Worm (Caenorhabditis elegans) whole organism, L1 larva: ENCODE results near the gene gst-26.

Experiments
- C04F5.9 ChIP-seq: sonication (generic microtip); optimal IDR thresholded peaks from 2 replicates; lab custom pipeline; 2016; ENCODE audit warnings: missing genetic modification characterization, missing compliant biosample characterization
- C16A3.4 ChIP-seq: fragments of 150-350 bp; optimal IDR thresholded peaks from 2 replicates; lab custom pipeline; 2014; ENCODE audit warnings: missing biosample characterization, missing genetic modification characterization
- Y116A8C.19 ChIP-seq: sonication (generic microtip); optimal IDR thresholded peaks from 2 replicates; lab custom pipeline; 2016; ENCODE audit warnings: missing compliant biosample characterization, missing genetic modification characterization, borderline replicate concordance
- aha-1 ChIP-seq: fragments of 150-350 bp; optimal IDR thresholded peaks from 2 replicates; lab custom pipeline; 2014; ENCODE audit warnings: missing biosample characterization, missing genetic modification characterization
- ama-1 ChIP-seq: fragments of 150-350 bp; optimal IDR thresholded peaks from 2 replicates; lab custom pipeline; 2014
- blmp-1 ChIP-seq: fragments of 150-350 bp; optimal IDR thresholded peaks from 2 replicates; lab custom pipeline; 2014; ENCODE audit warnings: missing biosample characterization, missing genetic modification characterization
- ceh-63 ChIP-seq: fragments of 200-800 bp; sonication (Bioruptor generic); optimal IDR thresholded peaks from 2 replicates; lab custom pipeline; 2018; ENCODE audit warnings: mild to moderate bottlenecking, missing genetic modification characterization, missing compliant biosample characterization
- ceh-82 ChIP-seq, 3 experiments: fragments of 150-350 bp in 1 of 3; sonication (generic microtip) in 2 of 3; optimal IDR thresholded peaks; 2 replicates each; lab custom pipeline; 2014 to 2017; ENCODE audit warnings: missing biosample characterization in 3 of 3, missing genetic modification characterization in 3 of 3
- dpl-1 ChIP-seq, 3 experiments: fragments of 150-350 bp in 2 of 3; sonication (generic microtip) in 1 of 3; optimal IDR thresholded peaks; 2 replicates each; lab custom pipeline; 2014 to 2017; ENCODE audit warnings: missing biosample characterization in 3 of 3, missing genetic modification characterization in 3 of 3, missing genetic modification reagents in 3 of 3
- dsc-1 ChIP-seq: sonication (generic microtip); optimal IDR thresholded peaks from 2 replicates; lab custom pipeline; 2016; ENCODE audit warnings: mild to moderate bottlenecking, missing genetic modification characterization, missing compliant biosample characterization
- efl-3 ChIP-seq: fragments of 200-800 bp; sonication (Bioruptor generic); optimal IDR thresholded peaks from 2 replicates; lab custom pipeline; 2018; ENCODE audit warnings: mild to moderate bottlenecking, missing genetic modification characterization, missing compliant biosample characterization
- egl-13 ChIP-seq: sonication (generic microtip); optimal IDR thresholded peaks from 2 replicates; lab custom pipeline; 2016; ENCODE audit warnings: missing genotype, missing genetic modification reagents, missing genetic modification characterization, missing compliant biosample characterization
- egl-27 ChIP-seq, 2 experiments: fragments of 150-350 bp in 1 of 2; sonication (generic microtip); optimal IDR thresholded peaks; 3 replicates each; lab custom pipeline; 2017 to 2018; ENCODE audit warnings: missing biosample characterization in 2 of 2, missing genetic modification characterization in 2 of 2, missing genetic modification reagents in 2 of 2
- fkh-10 ChIP-seq: sonication (generic microtip); optimal IDR thresholded peaks from 2 replicates; lab custom pipeline; 2017; ENCODE audit warnings: missing biosample characterization, missing genetic modification reagents, missing genetic modification characterization
- fkh-4 ChIP-seq: sonication (generic microtip); optimal IDR thresholded peaks from 2 replicates; lab custom pipeline; 2016; ENCODE audit warnings: missing compliant biosample characterization, missing genetic modification characterization, borderline replicate concordance
- fos-1 ChIP-seq: fragments of 150-350 bp; optimal IDR thresholded peaks from 2 replicates; lab custom pipeline; 2014; ENCODE audit warnings: missing biosample characterization, missing genetic modification characterization
- hlh-17 ChIP-seq: fragments of 200-800 bp; sonication (Bioruptor generic); optimal IDR thresholded peaks from 2 replicates; lab custom pipeline; 2018; ENCODE audit warnings: missing genetic modification characterization, mild to moderate bottlenecking, missing compliant biosample characterization, moderate library complexity, borderline replicate concordance
- hlh-4 ChIP-seq: sonication (generic microtip); optimal IDR thresholded peaks from 2 replicates; lab custom pipeline; 2016; ENCODE audit warnings: mild to moderate bottlenecking, missing genetic modification characterization, missing compliant biosample characterization
- jun-1 ChIP-seq: fragments of 150-350 bp; optimal IDR thresholded peaks from 2 replicates; lab custom pipeline; 2014; ENCODE audit warnings: missing biosample characterization, missing genetic modification reagents, missing genetic modification characterization
- lin-14 ChIP-seq: fragments of 200-800 bp; sonication (Bioruptor generic); optimal IDR thresholded peaks from 2 replicates; lab custom pipeline; 2018; ENCODE audit warnings: mild to moderate bottlenecking, missing genetic modification characterization, moderate library complexity, missing compliant biosample characterization
- lin-15B ChIP-seq: fragments of 150-350 bp; sonication (generic microtip); optimal IDR thresholded peaks from 3 replicates; lab custom pipeline; 2014; ENCODE audit warnings: missing biosample characterization, missing genetic modification characterization
- lir-3 ChIP-seq: sonication (generic microtip); optimal IDR thresholded peaks from 2 replicates; lab custom pipeline; 2016; ENCODE audit warnings: mild to moderate bottlenecking, missing genetic modification characterization, moderate library complexity, missing compliant biosample characterization; ENCODE audit not compliant: poor library complexity
- lsy-2 ChIP-seq, 2 experiments: fragments of 150-350 bp; optimal IDR thresholded peaks; 2 replicates each; lab custom pipeline; 2014; ENCODE audit warnings: missing biosample characterization in 2 of 2, missing genetic modification characterization in 2 of 2
- mab-9 ChIP-seq: fragments of 200-800 bp; sonication (Bioruptor generic); IDR thresholded peaks from 2 replicates; pipeline ENCODE4 v1.3.6; 2022; ENCODE audit warnings: missing genetic modification reagents, missing genetic modification characterization, missing compliant biosample characterization
- mef-2 ChIP-seq: fragments of 150-350 bp; optimal IDR thresholded peaks from 2 replicates; lab custom pipeline; 2014; ENCODE audit warnings: missing biosample characterization, missing genetic modification characterization
- nhr-11 ChIP-seq: fragments of 150-350 bp; optimal IDR thresholded peaks from 2 replicates; lab custom pipeline; 2014; ENCODE audit warnings: missing biosample characterization, missing genetic modification characterization
- nhr-12 ChIP-seq: sonication (generic microtip); optimal IDR thresholded peaks from 2 replicates; lab custom pipeline; 2017; ENCODE audit warnings: missing biosample characterization, missing genetic modification characterization
- nhr-20 ChIP-seq: sonication (generic microtip); optimal IDR thresholded peaks from 2 replicates; lab custom pipeline; 2016; ENCODE audit warnings: mild to moderate bottlenecking, missing genetic modification characterization, missing compliant biosample characterization
- nhr-28 ChIP-seq: fragments of 150-350 bp; optimal IDR thresholded peaks from 2 replicates; lab custom pipeline; 2014; ENCODE audit warnings: missing biosample characterization, missing genetic modification characterization
- nhr-71 ChIP-seq: sonication (generic microtip); optimal IDR thresholded peaks from 2 replicates; lab custom pipeline; 2016; ENCODE audit warnings: mild to moderate bottlenecking, missing genetic modification characterization, moderate library complexity, missing compliant biosample characterization
- nhr-76 ChIP-seq: sonication (generic microtip); optimal IDR thresholded peaks from 2 replicates; lab custom pipeline; 2017; ENCODE audit warnings: missing biosample characterization, missing genetic modification characterization
- nhr-77 ChIP-seq: fragments of 150-350 bp; optimal IDR thresholded peaks from 2 replicates; lab custom pipeline; 2014; ENCODE audit warnings: missing biosample characterization, missing genetic modification characterization
- nhr-84 ChIP-seq: sonication (generic microtip); optimal IDR thresholded peaks from 2 replicates; lab custom pipeline; 2017; ENCODE audit warnings: missing biosample characterization, missing genetic modification characterization
- nhr-85 ChIP-seq: sonication (generic microtip); peaks from one replicate; lab custom pipeline; 2016; ENCODE audit warnings: missing genetic modification characterization, inconsistent platforms, missing compliant biosample characterization
- nhr-90 ChIP-seq: sonication (generic microtip); optimal IDR thresholded peaks from 2 replicates; lab custom pipeline; 2016; ENCODE audit warnings: mild to moderate bottlenecking, missing genetic modification characterization, missing compliant biosample characterization; ENCODE audit not compliant: poor library complexity
- pag-3 ChIP-seq: sonication (generic microtip); optimal IDR thresholded peaks from 2 replicates; lab custom pipeline; 2017; ENCODE audit warnings: missing genetic modification characterization, mild to moderate bottlenecking, missing compliant biosample characterization, antibody characterized with exemption, borderline replicate concordance; ENCODE audit not compliant: insufficient read depth
- snu-23 ChIP-seq: sonication (generic microtip); optimal IDR thresholded peaks from 2 replicates; lab custom pipeline; 2016; ENCODE audit warnings: missing genetic modification characterization, missing compliant biosample characterization
- sox-4 ChIP-seq: sonication (generic microtip); optimal IDR thresholded peaks from 2 replicates; lab custom pipeline; 2016; ENCODE audit warnings: missing genetic modification characterization, missing compliant biosample characterization
- tbx-2 ChIP-seq: sonication (generic microtip); optimal IDR thresholded peaks from 2 replicates; lab custom pipeline; 2016; ENCODE audit warnings: missing genetic modification characterization, missing compliant biosample characterization
- unc-130 ChIP-seq: fragments of 150-350 bp; optimal IDR thresholded peaks from 2 replicates; lab custom pipeline; 2017; ENCODE audit warnings: missing biosample characterization, missing genetic modification characterization, inconsistent platforms
- unc-30 ChIP-seq: sonication (generic microtip); optimal IDR thresholded peaks from 2 replicates; lab custom pipeline; 2017; ENCODE audit warnings: missing biosample characterization, missing genetic modification characterization
- unc-62 ChIP-seq: fragments of 150-350 bp; optimal IDR thresholded peaks from 2 replicates; lab custom pipeline; 2014; ENCODE audit warnings: missing biosample characterization, missing genetic modification reagents, missing genetic modification characterization
- unc-86 ChIP-seq: sonication (generic microtip); optimal IDR thresholded peaks from 2 replicates; lab custom pipeline; 2016; ENCODE audit warnings: missing genetic modification characterization, missing compliant biosample characterization
- vab-15 ChIP-seq: sonication (generic microtip); optimal IDR thresholded peaks from 2 replicates; lab custom pipeline; 2017; ENCODE audit warnings: missing genotype, mild to moderate bottlenecking, missing genetic modification characterization, missing compliant biosample characterization
- xbp-1 ChIP-seq: sonication (generic microtip); optimal IDR thresholded peaks from 2 replicates; lab custom pipeline; 2016; ENCODE audit warnings: missing genetic modification characterization, missing compliant biosample characterization
- ztf-11 ChIP-seq, 2 experiments: sonication (generic microtip); optimal IDR thresholded peaks; 2 replicates each; lab custom pipeline; 2016 to 2017; ENCODE audit warnings: missing genetic modification characterization in 2 of 2, missing biosample characterization in 1 of 2, missing compliant biosample characterization in 1 of 2
- ztf-4 ChIP-seq: fragments of 150-350 bp; optimal IDR thresholded peaks from 2 replicates; lab custom pipeline; 2014; ENCODE audit warnings: missing biosample characterization, missing genetic modification characterization

gst-26 gene

DNA sequence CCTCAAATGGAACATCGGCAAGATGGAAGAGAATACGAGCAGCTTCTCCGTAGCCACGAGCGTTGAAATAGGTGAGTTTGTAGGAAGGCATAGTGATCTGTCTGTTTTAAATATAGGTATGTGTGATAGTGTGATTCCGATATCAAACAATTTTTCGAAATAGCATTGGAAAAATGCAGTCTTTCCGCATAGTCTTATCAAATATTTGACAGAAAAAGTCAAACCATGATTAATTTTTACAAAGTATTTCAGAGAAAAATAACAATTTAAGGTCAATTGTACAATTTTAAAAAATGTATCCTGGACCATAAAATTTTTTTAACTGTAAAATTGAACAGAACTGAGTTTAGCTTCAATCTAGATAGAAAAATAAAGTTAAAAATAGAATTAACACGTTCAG lies at the start of gene gst-26:
TSS of gene gst-26 (minus strand) at position 101 of the 400 bp plus-strand sequence.
- no peak for TF ChIP-seq unc-130
- no peak for TF ChIP-seq unc-62 (GFP tag; lab: Kevin White, UChicago)
- TF ChIP-seq nhr-76: no peak
- TF ChIP-seq mef-2 (tag; lab: Kevin White, UChicago): no peak
- no peak for TF ChIP-seq egl-27 (tag; optimal IDR thresholded peaks at IDR 0.05; lab: Kevin White, UChicago)
- no peak for TF ChIP-seq efl-3
- no peak for TF ChIP-seq C04F5.9 (tag; lab: Kevin White, UChicago)
- TF ChIP-seq pag-3 (tag; lab: Kevin White, UChicago): no peak
- no peak for TF ChIP-seq ztf-4 (tag; lab: Kevin White, UChicago)

DNA sequence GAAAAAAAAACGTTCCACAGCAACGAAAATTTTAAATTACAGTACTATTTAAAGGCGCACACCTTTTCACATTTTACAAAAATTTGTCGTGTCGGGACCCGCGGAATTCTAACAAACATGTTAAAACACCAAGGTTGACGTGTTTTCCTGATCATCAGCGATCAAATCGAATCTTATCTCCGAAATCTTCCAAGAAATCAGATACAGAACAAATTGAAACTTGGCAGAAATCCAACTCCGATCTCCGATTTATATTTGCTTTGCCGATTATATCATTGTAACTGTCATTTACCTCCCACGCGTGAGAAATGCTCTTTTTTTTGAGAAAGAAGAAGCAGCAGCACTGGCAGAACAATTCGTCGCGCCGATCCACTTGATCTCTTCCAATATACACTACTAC lies 49.4 kb upstream of the gst-26 start:
- no peak for TF ChIP-seq C16A3.4
- no peak for TF ChIP-seq nhr-11 (tag; lab: Kevin White, UChicago)
- no peak for TF ChIP-seq ama-1 (lab: Kevin White, UChicago)
- TF ChIP-seq tbx-2 (tag; lab: Kevin White, UChicago): no peak
- no peak for TF ChIP-seq lir-3 (tag; lab: Kevin White, UChicago)
- TF ChIP-seq ztf-11 (tag; optimal IDR thresholded peaks at IDR 0.05; lab: Kevin White, UChicago): no peak
- no peak for TF ChIP-seq C04F5.9 (tag; lab: Kevin White, UChicago)
- no peak for TF ChIP-seq nhr-77 (tag; lab: Kevin White, UChicago)
- no peak for TF ChIP-seq nhr-12 (tag; lab: Kevin White, UChicago)
- peak; percentile 44 for TF ChIP-seq blmp-1 (tag; lab: Kevin White, UChicago)
- no peak for TF ChIP-seq lsy-2 (tag; optimal IDR thresholded peaks at IDR 0.05; lab: Kevin White, UChicago)
- no peak for TF ChIP-seq sox-4 (tag; lab: Kevin White, UChicago)
- peak; percentile 52 for TF ChIP-seq lin-14 (GFP tag; lab: Kevin White, UChicago)
- no peak for TF ChIP-seq mab-9 (GFP tag; lab: Robert Waterston, UW)
- peak; percentile 28 for TF ChIP-seq nhr-71
- no peak for TF ChIP-seq xbp-1 (tag; lab: Kevin White, UChicago)
- no peak for TF ChIP-seq unc-30 (tag; lab: Kevin White, UChicago)
- peak; percentile 90 for TF ChIP-seq nhr-85 (tag; lab: Kevin White, UChicago)
- no peak for TF ChIP-seq nhr-28 (tag; lab: Kevin White, UChicago)
- TF ChIP-seq jun-1 (tag; lab: Kevin White, UChicago): no peak
- TF ChIP-seq vab-15 (tag; lab: Kevin White, UChicago): no peak
- no peak for TF ChIP-seq dpl-1 (GFP tag; optimal IDR thresholded peaks at IDR 0.05; lab: Kevin White, UChicago)
- peak; percentile 2 for TF ChIP-seq nhr-90 (tag; lab: Kevin White, UChicago)
- TF ChIP-seq nhr-20 (tag; lab: Kevin White, UChicago): peak; percentile 3
- TF ChIP-seq nhr-84 (tag; lab: Kevin White, UChicago): no peak
- no peak for TF ChIP-seq ceh-82 (tag; optimal IDR thresholded peaks at IDR 0.05; lab: Kevin White, UChicago)

DNA sequence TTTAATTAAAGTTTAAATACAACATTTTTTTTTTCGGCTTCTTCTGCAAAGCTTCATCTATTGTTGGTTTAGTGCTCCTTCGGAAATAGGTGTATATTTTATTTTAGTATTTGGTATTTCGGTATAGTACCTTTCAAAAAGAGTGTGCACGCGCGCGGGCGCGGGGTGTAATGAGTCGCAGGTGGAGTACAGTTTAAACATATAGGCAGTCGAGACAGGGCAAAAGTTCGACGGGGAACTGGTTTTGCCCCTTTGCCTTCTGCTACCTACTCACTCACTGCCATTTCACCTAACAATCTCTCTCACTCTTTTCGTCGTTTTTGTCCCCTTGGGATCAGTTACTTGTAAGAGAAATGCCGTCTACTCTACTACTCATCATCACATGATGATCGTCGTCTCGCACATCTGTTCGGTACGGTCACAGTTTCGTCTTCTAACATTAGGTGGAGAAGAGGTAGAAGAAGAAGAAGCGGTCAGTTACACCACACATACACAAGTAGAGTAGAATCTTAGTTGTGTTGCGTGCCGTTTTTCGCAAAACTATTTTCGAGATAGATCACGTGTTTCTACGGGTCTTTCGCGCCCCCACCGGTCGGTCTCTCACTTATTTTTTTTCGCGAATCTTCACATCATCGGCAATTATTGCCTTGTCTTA lies 48.0 kb upstream of the gst-26 start:
- TF ChIP-seq efl-3: no peak
- TF ChIP-seq hlh-17 (GFP tag; lab: Kevin White, UChicago): no peak
- no peak for TF ChIP-seq fkh-10 (GFP tag; lab: Kevin White, UChicago)
- no peak for TF ChIP-seq nhr-11 (tag; lab: Kevin White, UChicago)
- no peak for TF ChIP-seq lin-15B (tag; lab: Kevin White, UChicago)
- TF ChIP-seq fkh-4 (tag; lab: Kevin White, UChicago): no peak
- TF ChIP-seq nhr-77 (tag; lab: Kevin White, UChicago): peak; percentile 62
- TF ChIP-seq nhr-85 (tag; lab: Kevin White, UChicago): peak; percentile 95
- no peak for TF ChIP-seq mab-9 (GFP tag; lab: Robert Waterston, UW)
- no peak for TF ChIP-seq ceh-63 (GFP tag; lab: Kevin White, UChicago)
- no peak for TF ChIP-seq nhr-28 (tag; lab: Kevin White, UChicago)
- no peak for TF ChIP-seq unc-30 (tag; lab: Kevin White, UChicago)
- TF ChIP-seq dsc-1 (tag; lab: Kevin White, UChicago): no peak
- no peak for TF ChIP-seq pag-3 (tag; lab: Kevin White, UChicago)
- TF ChIP-seq Y116A8C.19 (tag; lab: Kevin White, UChicago): no peak
- TF ChIP-seq sox-4 (tag; lab: Kevin White, UChicago): no peak
- no peak for TF ChIP-seq mef-2 (tag; lab: Kevin White, UChicago)
- TF ChIP-seq nhr-20 (tag; lab: Kevin White, UChicago): peak; percentile 87
- TF ChIP-seq snu-23: peak; percentile 82
- no peak for TF ChIP-seq hlh-4
- no peak for TF ChIP-seq nhr-84 (tag; lab: Kevin White, UChicago)
- no peak for TF ChIP-seq egl-13 (tag; lab: Kevin White, UChicago)
- TF ChIP-seq unc-86 (tag; lab: Kevin White, UChicago): no peak
- no peak for TF ChIP-seq fos-1 (tag; lab: Kevin White, UChicago)
- no peak for TF ChIP-seq aha-1
- peak; percentile 60 for TF ChIP-seq unc-130
